Worm (Caenorhabditis elegans): Measurements from ENCODE around the gene cpi-2.

Gene cpi-2

DNA sequence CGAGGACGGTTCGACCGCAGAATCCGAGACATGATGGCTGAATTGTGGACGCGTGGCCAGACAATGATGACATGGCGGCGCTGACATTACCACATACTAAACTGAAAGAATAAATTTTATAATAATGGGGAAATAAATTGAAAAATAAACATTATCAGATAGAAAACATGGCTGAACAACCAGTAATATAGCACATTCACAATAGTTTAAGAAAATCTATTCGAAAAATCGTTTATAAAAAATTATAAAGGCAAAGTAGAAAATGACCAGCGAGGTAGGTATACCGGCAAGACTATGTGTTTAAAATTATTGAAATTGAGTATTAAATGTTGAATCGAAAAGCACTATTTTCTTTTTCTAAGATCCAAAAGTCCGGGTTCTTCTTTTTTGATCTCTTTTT is 7.3 kb downstream of the cpi-2 start, which contains the start of gene jamp-1:
TSS of gene jamp-1 (minus strand) at position 101 of the 400 bp plus-strand sequence.
- TF ChIP-seq tbx-2 (tag; optimal IDR thresholded peaks at IDR 0.05) (no peak), nhr-12 (tag; optimal IDR thresholded peaks at IDR 0.05) (no peak), lin-39 (tag; optimal IDR thresholded peaks at IDR 0.05) (no peak), unc-39 (tag; optimal IDR thresholded peaks at IDR 0.05) (no peak), aly-2 (tag; optimal IDR thresholded peaks at IDR 0.05) (no peak)

DNA sequence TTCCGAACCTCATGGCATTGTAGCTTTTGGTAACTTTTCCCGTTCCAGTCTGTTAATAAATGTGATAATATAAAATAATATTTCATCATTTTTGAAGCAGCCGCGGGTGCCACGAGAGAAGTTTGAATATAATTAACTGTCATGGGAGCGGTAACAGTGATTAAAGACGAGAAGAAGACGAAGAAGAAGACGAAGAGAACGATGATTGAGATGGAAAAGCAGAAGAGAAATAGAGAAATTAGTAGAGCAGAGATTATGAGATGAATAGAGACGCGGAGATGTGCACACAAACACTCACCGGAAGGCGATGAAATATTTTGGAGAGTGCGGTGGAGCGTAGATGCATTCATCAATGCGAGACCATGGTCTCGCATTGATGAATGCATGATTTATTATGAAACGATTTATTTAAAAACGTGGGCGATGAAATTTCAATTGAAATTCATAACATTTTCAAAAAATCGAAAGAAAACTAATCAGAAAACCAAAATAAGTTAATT is 9.4 kb downstream of the cpi-2 start, which contains the start of gene seip-1:
TSS of gene seip-1 (minus strand) at position 51 of the 500 bp plus-strand sequence.
- TF ChIP-seq pqm-1 (tag; optimal IDR thresholded peaks at IDR 0.05) (peak; percentile 78), fos-1 (tag; optimal IDR thresholded peaks at IDR 0.05) (peak; percentile 33), mml-1 (tag; optimal IDR thresholded peaks at IDR 0.05) (no peak), nhr-77 (tag; optimal IDR thresholded peaks at IDR 0.05) (no peak), unc-39 (tag; optimal IDR thresholded peaks at IDR 0.05) (no peak), elt-1 (tag; optimal IDR thresholded peaks at IDR 0.05) (no peak), snpc-4 (tag; optimal IDR thresholded peaks at IDR 0.05) (peak; percentile 82), mdl-1 (tag; optimal IDR thresholded peaks at IDR 0.05) (peak; percentile 6), nfya-1 (tag; optimal IDR thresholded peaks at IDR 0.05; ENCODE audit: insufficient read depth) (peak; percentile 87), ceh-16 (tag; optimal IDR thresholded peaks at IDR 0.05) (no peak), lin-39 (tag; optimal IDR thresholded peaks at IDR 0.05) (peak; percentile 89), aly-2 (tag; optimal IDR thresholded peaks at IDR 0.05) (no peak), nhr-237 (tag; optimal IDR thresholded peaks at IDR 0.05) (no peak), hmg-11 (tag; optimal IDR thresholded peaks at IDR 0.05) (peak; percentile 79), lsy-12 (tag; optimal IDR thresholded peaks at IDR 0.05) (peak; percentile 25), nhr-25 (tag; optimal IDR thresholded peaks at IDR 0.05) (peak; percentile 55), nhr-23 (tag; optimal IDR thresholded peaks at IDR 0.05) (peak; percentile 83), nhr-67 (tag; optimal IDR thresholded peaks at IDR 0.05) (no peak), jun-1 (tag; optimal IDR thresholded peaks at IDR 0.05) (peak; percentile 79), skn-1 (tag; optimal IDR thresholded peaks at IDR 0.05) (peak; percentile 89), ceh-9 (tag; optimal IDR thresholded peaks at IDR 0.05) (no peak), elt-3 (tag; optimal IDR thresholded peaks at IDR 0.05) (no peak), fkh-2 (tag; optimal IDR thresholded peaks at IDR 0.05) (no peak), unc-62 (GFP tag; optimal IDR thresholded peaks at IDR 0.05) (peak; percentile 30), ama-1 (optimal IDR thresholded peaks at IDR 0.05) (peak; percentile 10), lin-15B (tag; optimal IDR thresholded peaks at IDR 0.05) (peak; percentile 93), ceh-82 (tag; optimal IDR thresholded peaks at IDR 0.05) (no peak), nhr-11 (tag; optimal IDR thresholded peaks at IDR 0.05) (peak; percentile 39), zag-1 (tag; optimal IDR thresholded peaks at IDR 0.05) (no peak), daf-12 (tag; optimal IDR thresholded peaks at IDR 0.05) (no peak), pha-4 (tag; optimal IDR thresholded peaks at IDR 0.05) (peak; percentile 90), nhr-28 (tag; optimal IDR thresholded peaks at IDR 0.05) (no peak), elt-2 (tag; optimal IDR thresholded peaks at IDR 0.05) (peak; percentile 79), egl-27 (tag; optimal IDR thresholded peaks at IDR 0.05) (peak; percentile 32), nhr-12 (tag; optimal IDR thresholded peaks at IDR 0.05) (no peak), nhr-76 (tag; optimal IDR thresholded peaks at IDR 0.05) (no peak), egl-5 (tag; optimal IDR thresholded peaks at IDR 0.05) (peak; percentile 41), ZK546.5 (tag; optimal IDR thresholded peaks at IDR 0.05) (no peak), ztf-4 (tag; optimal IDR thresholded peaks at IDR 0.05) (no peak), ceh-28 (tag; optimal IDR thresholded peaks at IDR 0.05) (peak; percentile 23), sea-2 (GFP tag; optimal IDR thresholded peaks at IDR 0.05) (no peak), tbx-2 (tag; optimal IDR thresholded peaks at IDR 0.05) (peak; percentile 27), R02D3.7 (tag; optimal IDR thresholded peaks at IDR 0.05) (peak; percentile 44), ztf-11 (tag; optimal IDR thresholded peaks at IDR 0.05) (no peak), eor-1 (tag; optimal IDR thresholded peaks at IDR 0.05) (no peak), nhr-43 (tag; optimal IDR thresholded peaks at IDR 0.05; ENCODE audit: poor library complexity, severe bottlenecking) (peak; percentile 6), fkh-10 (GFP tag; optimal IDR thresholded peaks at IDR 0.05) (peak; percentile 33)
